Worm (Caenorhabditis elegans) whole organism, L2 larva: ENCODE data around the gene F02A9.1.

Source experiments
- C34F6.9 ChIP-seq: fragments of 150-350 bp; optimal IDR thresholded peaks from 2 replicates; lab custom pipeline; 2014; ENCODE audit warnings: missing biosample characterization, missing genetic modification characterization
- F13H6.1 ChIP-seq: sonication (generic microtip); optimal IDR thresholded peaks from 2 replicates; lab custom pipeline; 2016; ENCODE audit warnings: missing genetic modification characterization, missing compliant biosample characterization
- R02D3.7 ChIP-seq: fragments of 150-350 bp; optimal IDR thresholded peaks from 2 replicates; lab custom pipeline; 2014; ENCODE audit warnings: missing biosample characterization, missing genetic modification characterization
- Y55F3AM.14 ChIP-seq: fragments of 200-800 bp; sonication (Bioruptor generic); optimal IDR thresholded peaks from 2 replicates; lab custom pipeline; 2018; ENCODE audit warnings: mild to moderate bottlenecking, missing genetic modification characterization, missing compliant biosample characterization
- ZK546.5 ChIP-seq: sonication (generic microtip); optimal IDR thresholded peaks from 2 replicates; lab custom pipeline; 2017; ENCODE audit warnings: missing biosample characterization, missing genetic modification characterization
- alr-1 ChIP-seq: fragments of 150-350 bp; optimal IDR thresholded peaks from 2 replicates; lab custom pipeline; 2014; ENCODE audit warnings: missing biosample characterization, missing genetic modification characterization
- aly-2 ChIP-seq: fragments of 150-350 bp; optimal IDR thresholded peaks from 2 replicates; lab custom pipeline; 2014; ENCODE audit warnings: missing biosample characterization, missing genetic modification characterization
- ama-1 ChIP-seq: fragments of 150-350 bp; optimal IDR thresholded peaks from 2 replicates; lab custom pipeline; 2018; ENCODE audit warnings: inconsistent platforms
- blmp-1 ChIP-seq: sonication (generic microtip); optimal IDR thresholded peaks from 2 replicates; lab custom pipeline; 2017; ENCODE audit warnings: missing genetic modification characterization, mild to moderate bottlenecking, missing compliant biosample characterization, antibody characterized with exemption, moderate library complexity; ENCODE audit not compliant: insufficient read depth
- ceh-16 ChIP-seq: fragments of 150-350 bp; optimal IDR thresholded peaks from 2 replicates; lab custom pipeline; 2014; ENCODE audit warnings: missing biosample characterization, missing genetic modification characterization
- egl-27 ChIP-seq: sonication (generic microtip); optimal IDR thresholded peaks from 3 replicates; lab custom pipeline; 2017; ENCODE audit warnings: missing biosample characterization, missing genetic modification reagents, missing genetic modification characterization
- fos-1 ChIP-seq: fragments of 150-350 bp; optimal IDR thresholded peaks from 2 replicates; lab custom pipeline; 2014; ENCODE audit warnings: missing biosample characterization, missing genetic modification characterization
- gmeb-1 ChIP-seq: fragments of 150-350 bp; optimal IDR thresholded peaks from 2 replicates; lab custom pipeline; 2014; ENCODE audit warnings: missing biosample characterization, missing genetic modification characterization
- lin-11 ChIP-seq: fragments of 150-350 bp; sonication (generic microtip); optimal IDR thresholded peaks from 2 replicates; lab custom pipeline; 2014; ENCODE audit warnings: missing biosample characterization, missing genetic modification characterization, inconsistent platforms, mixed read lengths
- lin-13 ChIP-seq: fragments of 150-350 bp; optimal IDR thresholded peaks from 2 replicates; lab custom pipeline; 2014; ENCODE audit warnings: missing biosample characterization, missing genetic modification reagents, missing genetic modification characterization
- lin-39 ChIP-seq: fragments of 150-350 bp; optimal IDR thresholded peaks from 2 replicates; lab custom pipeline; 2014; ENCODE audit warnings: missing biosample characterization, missing genetic modification reagents, missing genetic modification characterization
- lsy-2 ChIP-seq, 2 experiments: fragments of 150-350 bp in 1 of 2; sonication (generic microtip) in 1 of 2; optimal IDR thresholded peaks; 2 replicates each; lab custom pipeline; 2014 to 2017; ENCODE audit warnings: missing biosample characterization in 2 of 2, missing genetic modification characterization in 2 of 2
- mab-5 ChIP-seq: fragments of 150-350 bp; optimal IDR thresholded peaks from 2 replicates; lab custom pipeline; 2014; ENCODE audit warnings: missing biosample characterization, missing genetic modification characterization
- mdl-1 ChIP-seq, 2 experiments: fragments of 150-350 bp in 1 of 2; sonication (generic microtip) in 1 of 2; optimal IDR thresholded peaks; 2 replicates each; lab custom pipeline; 2017; ENCODE audit warnings: missing biosample characterization in 2 of 2, missing genetic modification characterization in 2 of 2
- nhr-10 ChIP-seq: sonication (generic microtip); optimal IDR thresholded peaks from 2 replicates; lab custom pipeline; 2017; ENCODE audit warnings: missing biosample characterization, missing genetic modification characterization
- nhr-11 ChIP-seq: fragments of 150-350 bp; optimal IDR thresholded peaks from 2 replicates; lab custom pipeline; 2014; ENCODE audit warnings: missing biosample characterization, missing genetic modification characterization
- nhr-12 ChIP-seq: fragments of 150-350 bp; optimal IDR thresholded peaks from 2 replicates; lab custom pipeline; 2014; ENCODE audit warnings: missing biosample characterization, missing genetic modification characterization
- nhr-129 ChIP-seq: fragments of 150-350 bp; optimal IDR thresholded peaks from 2 replicates; lab custom pipeline; 2014; ENCODE audit warnings: missing biosample characterization, missing genetic modification characterization
- nhr-21 ChIP-seq: fragments of 150-350 bp; optimal IDR thresholded peaks from 2 replicates; lab custom pipeline; 2014; ENCODE audit warnings: missing biosample characterization, missing genetic modification characterization
- nhr-237 ChIP-seq: fragments of 150-350 bp; optimal IDR thresholded peaks from 2 replicates; lab custom pipeline; 2014; ENCODE audit warnings: missing biosample characterization, missing genetic modification characterization
- nhr-6 ChIP-seq: fragments of 150-350 bp; optimal IDR thresholded peaks from 2 replicates; lab custom pipeline; 2014; ENCODE audit warnings: missing biosample characterization, missing genetic modification characterization
- nhr-77 ChIP-seq: fragments of 150-350 bp; optimal IDR thresholded peaks from 2 replicates; lab custom pipeline; 2014; ENCODE audit warnings: missing biosample characterization, missing genetic modification characterization
- peb-1 ChIP-seq: fragments of 150-350 bp; optimal IDR thresholded peaks from 2 replicates; lab custom pipeline; 2014; ENCODE audit warnings: missing biosample characterization, missing genetic modification characterization
- sem-4 ChIP-seq: fragments of 150-350 bp; optimal IDR thresholded peaks from 2 replicates; lab custom pipeline; 2014; ENCODE audit warnings: missing biosample characterization, missing genetic modification reagents, missing genetic modification characterization
- skn-1 ChIP-seq: sonication (generic microtip); optimal IDR thresholded peaks from 2 replicates; lab custom pipeline; 2017; ENCODE audit warnings: missing biosample characterization, missing genetic modification characterization
- sma-9 ChIP-seq, 2 experiments: fragments of 150-350 bp in 1 of 2; sonication (generic microtip) in 1 of 2; optimal IDR thresholded peaks; 2 replicates each; lab custom pipeline; 2014 to 2016; ENCODE audit warnings: missing genetic modification characterization in 2 of 2, mild to moderate bottlenecking in 1 of 2, missing biosample characterization in 1 of 2, missing compliant biosample characterization in 1 of 2, missing genetic modification reagents in 1 of 2, moderate library complexity in 1 of 2
- snpc-4 ChIP-seq: fragments of 150-350 bp; optimal IDR thresholded peaks from 2 replicates; lab custom pipeline; 2014; ENCODE audit warnings: missing biosample characterization, missing genetic modification characterization
- unc-39 ChIP-seq: fragments of 150-350 bp; optimal IDR thresholded peaks from 2 replicates; lab custom pipeline; 2014; ENCODE audit warnings: missing biosample characterization, missing genetic modification characterization
- unc-55 ChIP-seq: fragments of 150-350 bp; sonication (generic microtip); optimal IDR thresholded peaks from 3 replicates; lab custom pipeline; 2014; ENCODE audit warnings: missing biosample characterization, missing genetic modification reagents, missing genetic modification characterization
- unc-62 ChIP-seq: fragments of 150-350 bp; optimal IDR thresholded peaks from 2 replicates; lab custom pipeline; 2014; ENCODE audit warnings: missing biosample characterization, missing genetic modification reagents, missing genetic modification characterization
- zag-1 ChIP-seq: fragments of 150-350 bp; optimal IDR thresholded peaks from 2 replicates; lab custom pipeline; 2014; ENCODE audit warnings: missing biosample characterization, missing genetic modification characterization
- ztf-1 ChIP-seq: fragments of 200-800 bp; sonication (Bioruptor generic); conservative IDR thresholded peaks from 2 replicates; pipeline ENCODE4 v1.3.6; 2022; ENCODE audit warnings: missing genetic modification characterization, missing compliant biosample characterization
- ztf-11 ChIP-seq: sonication (generic microtip); optimal IDR thresholded peaks from 2 replicates; lab custom pipeline; 2017; ENCODE audit warnings: missing biosample characterization, missing genetic modification characterization
- ztf-4 ChIP-seq: fragments of 150-350 bp; optimal IDR thresholded peaks from 2 replicates; lab custom pipeline; 2014; ENCODE audit warnings: missing biosample characterization, missing genetic modification characterization

F02A9.1 gene

DNA sequence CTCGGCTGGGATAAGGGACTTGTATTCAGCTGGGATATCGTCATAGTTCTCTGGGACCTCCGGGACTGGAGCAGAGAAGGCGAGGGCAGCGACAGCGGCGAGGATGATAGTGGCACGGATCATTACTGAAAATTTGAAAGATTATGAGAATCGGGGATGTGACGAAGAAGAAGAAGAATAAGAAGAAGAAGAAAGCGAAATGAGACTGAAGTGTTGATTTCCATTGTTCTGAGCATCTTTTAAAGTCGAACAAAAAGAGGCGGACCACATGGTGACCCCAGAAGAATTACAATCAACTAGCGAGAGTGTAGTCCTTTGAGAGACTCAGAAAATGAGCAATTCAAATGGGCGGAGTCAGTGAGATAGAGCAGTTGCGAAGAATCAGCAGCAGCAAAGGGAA is 3.4 kb upstream of the F02A9.1 start, which contains the start of gene far-1:
Gene far-1, minus strand, starts transcription at position 125 of the 400 bp plus-strand sequence.
- peak; percentile 58 for TF ChIP-seq ama-1
- peak; percentile 11 for TF ChIP-seq C34F6.9 (tag; lab: Kevin White, UChicago)
- peak in 1 of 2 experiments; percentile 18 for TF ChIP-seq lsy-2 (tag; optimal IDR thresholded peaks at IDR 0.05; lab: Kevin White, UChicago)
- no peak for TF ChIP-seq ztf-1 (GFP tag; lab: Robert Waterston, UW)
- peak; percentile 7 for TF ChIP-seq nhr-129 (tag; lab: Kevin White, UChicago)
- no peak for TF ChIP-seq lin-13

DNA sequence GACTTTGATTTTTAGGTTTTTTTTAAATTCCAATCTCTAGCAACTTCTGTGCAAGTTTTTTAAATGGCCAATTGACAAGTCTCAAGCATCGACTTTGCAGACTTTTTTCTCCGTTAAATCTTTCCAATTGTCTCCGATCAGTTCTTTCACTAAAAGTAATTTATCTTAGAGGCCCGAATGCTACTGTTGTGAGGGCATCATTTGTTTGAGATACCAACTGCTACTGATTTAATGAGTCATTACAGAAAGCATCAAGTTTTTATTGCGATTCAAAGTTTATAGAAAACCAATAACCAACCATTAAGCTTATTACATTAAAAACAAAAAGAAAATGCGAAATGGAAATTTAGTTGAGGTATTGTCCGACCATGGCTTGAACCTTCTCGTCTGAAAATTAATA is 2.5 kb upstream of the F02A9.1 start:
- TF ChIP-seq ama-1 (peak; percentile 38), alr-1 (tag; lab: Kevin White, UChicago) (no peak), nhr-129 (tag; lab: Kevin White, UChicago) (peak; percentile 4)

DNA sequence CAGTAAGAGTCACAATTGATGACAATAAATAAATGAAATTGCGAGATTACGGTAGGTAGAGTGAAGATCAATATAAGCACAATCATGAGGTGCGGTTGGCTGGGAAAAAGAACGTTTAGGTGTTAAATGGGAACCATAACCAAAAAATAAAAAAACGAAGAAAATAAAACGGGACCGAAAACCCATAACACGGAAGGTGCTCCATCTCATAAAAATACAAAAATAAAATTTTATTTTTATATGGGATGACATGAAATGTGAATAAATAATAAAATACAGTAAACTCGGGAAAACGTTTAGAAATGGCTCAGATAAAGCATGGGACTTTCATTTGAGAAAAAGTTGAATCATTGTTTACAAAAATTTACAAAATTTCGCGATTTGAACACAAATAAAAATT is 2.1 kb downstream of the F02A9.1 start, which contains the start of gene F02A9.7:
Gene F02A9.7, minus strand, starts transcription at position 101 of the 400 bp plus-strand sequence.
- TF ChIP-seq nhr-10 (tag; lab: Kevin White, UChicago) (no peak), fos-1 (no peak), ztf-1 (GFP tag; lab: Robert Waterston, UW) (no peak), snpc-4 (tag; lab: Kevin White, UChicago) (no peak), ztf-4 (no peak), unc-55 (no peak), F13H6.1 (no peak), mdl-1 (tag; optimal IDR thresholded peaks at IDR 0.05; lab: Kevin White, UChicago) (no peak), sma-9 (GFP tag; optimal IDR thresholded peaks at IDR 0.05; lab: Kevin White, UChicago) (no peak), sma-9 (tag; optimal IDR thresholded peaks at IDR 0.05; lab: Kevin White, UChicago) (no peak), skn-1 (tag; lab: Kevin White, UChicago) (no peak), ceh-16 (tag; lab: Kevin White, UChicago) (no peak), nhr-237 (tag; lab: Kevin White, UChicago) (no peak), egl-27 (tag; lab: Kevin White, UChicago) (no peak), peb-1 (no peak), nhr-6 (tag; lab: Kevin White, UChicago) (no peak), R02D3.7 (tag; lab: Kevin White, UChicago) (no peak), C34F6.9 (tag; lab: Kevin White, UChicago) (no peak), ZK546.5 (no peak)
- TF ChIP-seq, all 48 proteins: peak for 0

DNA sequence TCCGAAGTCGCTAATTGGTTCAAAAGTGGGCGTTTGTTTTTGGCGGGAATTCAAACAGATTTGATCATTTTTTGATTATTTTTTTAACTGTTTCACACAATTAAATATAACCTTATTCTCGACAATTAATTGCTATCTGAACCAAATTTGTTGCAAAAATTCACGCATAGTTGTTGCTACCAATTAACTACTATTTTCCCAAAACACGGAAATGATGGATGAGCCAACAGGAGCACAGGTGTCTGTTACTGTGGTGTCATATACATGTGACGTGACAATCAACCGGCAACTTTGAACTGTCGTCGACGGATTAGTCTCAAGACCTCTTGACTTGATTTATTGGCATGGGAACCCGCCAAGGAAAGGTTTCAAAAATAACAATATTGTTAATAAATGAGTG is 4.9 kb downstream of the F02A9.1 start:
- TF ChIP-seq lsy-2 (tag; optimal IDR thresholded peaks at IDR 0.05; lab: Kevin White, UChicago) (no peak), nhr-12 (tag; lab: Kevin White, UChicago) (no peak), ama-1 (no peak), lin-11 (tag; lab: Kevin White, UChicago) (no peak), nhr-129 (tag; lab: Kevin White, UChicago) (no peak)

DNA sequence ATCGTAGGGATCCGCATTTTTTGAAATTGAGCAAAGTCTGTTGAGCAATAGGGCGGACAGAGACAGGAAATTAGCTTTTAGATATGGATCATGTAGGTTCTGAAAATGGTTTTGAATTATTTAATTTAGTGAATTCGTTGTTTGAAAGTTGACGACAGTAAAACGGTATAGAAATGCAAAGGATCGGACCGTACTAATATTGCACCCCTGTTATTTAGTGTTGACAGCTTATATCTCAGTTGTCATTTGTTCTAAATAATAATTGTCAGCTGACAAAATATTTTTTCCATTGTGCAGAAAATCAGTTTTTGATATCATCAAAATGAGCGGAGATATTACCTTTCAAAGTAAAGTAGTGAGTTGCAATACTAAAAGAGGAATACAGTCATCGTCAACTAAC is 6.2 kb downstream of the F02A9.1 start, which contains the start of gene lin-12:
Gene lin-12, minus strand, starts transcription at position 101 of the 400 bp plus-strand sequence.
- TF ChIP-seq snpc-4 (tag; lab: Kevin White, UChicago) (no peak), ama-1 (no peak), blmp-1 (tag; lab: Kevin White, UChicago) (no peak), lsy-2 (tag; optimal IDR thresholded peaks at IDR 0.05; lab: Kevin White, UChicago) (no peak), unc-62 (GFP tag; lab: Kevin White, UChicago) (no peak), mab-5 (tag; lab: Kevin White, UChicago) (no peak), nhr-12 (tag; lab: Kevin White, UChicago) (no peak), peb-1 (no peak), ztf-11 (no peak), skn-1 (tag; lab: Kevin White, UChicago) (no peak), fos-1 (no peak), egl-27 (tag; lab: Kevin White, UChicago) (no peak), unc-39 (tag; lab: Kevin White, UChicago) (no peak), sem-4 (tag; lab: Kevin White, UChicago) (no peak)
- TF ChIP-seq, all 48 proteins: peak for 0

DNA sequence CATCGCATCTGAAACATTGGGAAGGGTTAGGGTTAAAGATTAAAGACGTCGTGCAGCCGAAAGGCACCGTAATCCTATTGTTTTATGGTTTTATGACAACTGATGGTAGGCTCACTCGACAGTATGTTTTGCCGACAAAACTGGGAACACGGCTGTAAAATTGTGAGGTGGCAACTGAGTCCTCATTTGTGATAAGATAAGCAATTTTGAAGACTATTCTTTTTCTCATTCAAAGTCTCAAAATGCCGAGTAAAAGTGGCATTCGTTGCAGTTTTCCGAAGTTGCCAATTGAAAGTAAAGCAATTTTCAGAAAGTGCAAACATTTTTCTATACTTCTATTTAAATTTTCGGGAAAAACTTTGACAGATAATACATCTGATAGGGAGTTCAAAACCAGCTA is 7.9 kb downstream of the F02A9.1 start:
- no peak for TF ChIP-seq lin-39
- no peak for TF ChIP-seq aly-2 (tag; lab: Kevin White, UChicago)
- no peak for TF ChIP-seq nhr-21 (tag; lab: Kevin White, UChicago)
- no peak for TF ChIP-seq alr-1 (tag; lab: Kevin White, UChicago)
- no peak for TF ChIP-seq gmeb-1 (tag; lab: Kevin White, UChicago)
- TF ChIP-seq ztf-1 (GFP tag; lab: Robert Waterston, UW) = no peak
- no peak for TF ChIP-seq ama-1
- TF ChIP-seq nhr-10 (tag; lab: Kevin White, UChicago) = no peak
- no peak for TF ChIP-seq unc-62 (GFP tag; lab: Kevin White, UChicago)
- TF ChIP-seq blmp-1 (tag; lab: Kevin White, UChicago) = no peak
- no peak for TF ChIP-seq Y55F3AM.14 (GFP tag; lab: Kevin White, UChicago)
- TF ChIP-seq ceh-16 (tag; lab: Kevin White, UChicago) = no peak
- TF ChIP-seq fos-1 = no peak
- no peak for TF ChIP-seq sem-4 (tag; lab: Kevin White, UChicago)
- TF ChIP-seq nhr-11 = no peak
- TF ChIP-seq zag-1 (tag; lab: Kevin White, UChicago) = no peak
- no peak for TF ChIP-seq nhr-77 (tag; lab: Kevin White, UChicago)
- TF ChIP-seq mdl-1 (tag; optimal IDR thresholded peaks at IDR 0.05; lab: Kevin White, UChicago) = no peak
- no peak for TF ChIP-seq lin-11 (tag; lab: Kevin White, UChicago)
